Worm (Caenorhabditis elegans): ENCODE results near the gene F35B12.10.

The F35B12.10 gene

DNA sequence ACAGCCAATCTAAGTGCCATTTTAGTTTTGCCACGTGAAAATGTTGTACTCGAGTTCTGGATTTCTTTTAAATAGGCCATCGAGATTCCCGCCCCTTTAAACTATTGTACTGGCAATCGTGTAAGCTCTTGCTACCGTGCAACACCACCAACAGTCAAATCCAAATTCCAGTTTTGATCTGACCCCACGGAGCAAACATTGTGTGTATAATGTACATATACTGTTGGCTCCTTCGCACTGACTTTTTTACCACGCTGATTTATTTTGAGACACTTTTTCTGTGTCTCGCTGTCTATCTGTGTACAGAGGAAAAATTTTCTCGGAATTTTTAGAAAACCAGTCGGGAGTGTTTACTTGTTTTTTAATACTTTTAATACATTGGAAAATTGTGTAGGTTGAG lies 19.0 kb downstream of the F35B12.10 start, which contains the start of gene piit-1:
Gene piit-1 (minus strand): TSS at position 101 of the 400 bp plus-strand sequence.
- no peak for TF ChIP-seq egl-27 (tag; optimal IDR thresholded peaks at IDR 0.05)
- no peak for TF ChIP-seq lsy-2 (tag; optimal IDR thresholded peaks at IDR 0.05)
- TF ChIP-seq snpc-4 (tag; optimal IDR thresholded peaks at IDR 0.05) = no peak
- peak; percentile 26 for TF ChIP-seq F13H6.1 (tag; optimal IDR thresholded peaks at IDR 0.05)

- TF ChIP-seq mab-5 (tag; optimal IDR thresholded peaks at IDR 0.05) = no peak
- TF ChIP-seq mdl-1 (tag; optimal IDR thresholded peaks at IDR 0.05) = no peak
- no peak for TF ChIP-seq crh-2 (tag; optimal IDR thresholded peaks at IDR 0.05)
- no peak for TF ChIP-seq alr-1 (tag; optimal IDR thresholded peaks at IDR 0.05)
- no peak for TF ChIP-seq nhr-129 (tag; optimal IDR thresholded peaks at IDR 0.05)
- TF ChIP-seq ama-1 (optimal IDR thresholded peaks at IDR 0.05) = no peak
- TF ChIP-seq aly-2 (tag; optimal IDR thresholded peaks at IDR 0.05) = no peak
- no peak for TF ChIP-seq ZK546.5 (tag; optimal IDR thresholded peaks at IDR 0.05)
- no peak for TF ChIP-seq ceh-82 (tag; optimal IDR thresholded peaks at IDR 0.05)
Observed at ce11 chrV:11606424-11606823, 22.6 kb downstream of the F35B12.10 start, which contains the start of gene idpp-16. idpp-16 (minus strand) TSS chrV:11606524.

DNA sequence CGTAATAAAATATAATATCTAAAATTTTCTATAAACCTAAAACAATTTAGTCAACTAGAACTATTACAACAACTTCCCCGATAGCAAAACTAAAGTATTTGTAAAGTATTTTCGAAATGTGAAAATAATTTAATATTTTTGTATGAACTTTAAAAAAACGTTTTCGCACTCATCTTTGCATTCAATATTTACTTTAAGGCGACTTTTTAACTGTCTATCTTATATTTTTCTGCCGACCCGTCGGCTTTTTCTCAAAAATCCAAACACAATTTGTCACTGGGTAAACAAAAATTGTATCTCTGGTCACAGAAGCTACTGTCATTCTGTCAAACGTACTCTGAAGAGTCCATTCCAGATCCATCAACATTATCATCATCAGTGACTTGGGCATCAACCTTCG lies 23.8 kb downstream of the F35B12.10 start:
- TF ChIP-seq mab-5 (tag; optimal IDR thresholded peaks at IDR 0.05) (no peak), aly-2 (tag; optimal IDR thresholded peaks at IDR 0.05) (no peak), C34F6.9 (tag; optimal IDR thresholded peaks at IDR 0.05) (no peak), mdl-1 (tag; optimal IDR thresholded peaks at IDR 0.05) (no peak), blmp-1 (tag; optimal IDR thresholded peaks at IDR 0.05; ENCODE audit: insufficient read depth) (no peak), nhr-129 (tag; optimal IDR thresholded peaks at IDR 0.05) (peak; percentile 11), ztf-1 (GFP tag; conservative IDR thresholded peaks at IDR 0.05) (no peak), lin-11 (tag; optimal IDR thresholded peaks at IDR 0.05) (no peak), ztf-11 (tag; optimal IDR thresholded peaks at IDR 0.05) (no peak), unc-39 (tag; optimal IDR thresholded peaks at IDR 0.05) (no peak), F13H6.1 (tag; optimal IDR thresholded peaks at IDR 0.05) (peak; percentile 27), alr-1 (tag; optimal IDR thresholded peaks at IDR 0.05) (no peak)

DNA sequence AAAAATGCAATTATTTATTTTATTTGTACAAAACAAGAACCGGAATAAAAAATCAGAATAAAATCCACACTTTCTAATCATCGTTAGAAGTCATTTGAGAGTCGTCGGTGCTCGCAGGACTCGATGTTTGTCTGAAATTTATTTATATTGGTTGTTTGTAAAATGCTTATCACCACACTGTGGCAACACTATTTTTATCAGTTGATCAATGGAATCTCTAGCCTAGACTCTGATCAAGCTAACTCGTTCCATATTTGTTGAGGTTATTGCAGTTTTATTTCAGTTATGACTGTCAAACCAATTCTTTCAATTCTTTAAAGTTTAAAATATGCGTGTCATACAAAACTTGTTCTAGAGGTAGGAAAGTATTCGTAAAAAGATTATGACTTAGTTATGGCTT lies 24.6 kb downstream of the F35B12.10 start, which contains the start of gene dhs-20:
Gene dhs-20 (minus strand): TSS at position 80 of the 400 bp plus-strand sequence.
- TF ChIP-seq unc-39 (tag; optimal IDR thresholded peaks at IDR 0.05) (no peak), nhr-25 (tag; optimal IDR thresholded peaks at IDR 0.05) (no peak), zag-1 (tag; optimal IDR thresholded peaks at IDR 0.05) (no peak), fos-1 (tag; optimal IDR thresholded peaks at IDR 0.05) (peak; percentile 51), sma-9 (GFP tag; optimal IDR thresholded peaks at IDR 0.05) (peak; percentile 47), sma-9 (tag; optimal IDR thresholded peaks at IDR 0.05) (no peak)

ce11 chrV:11600800-11601199 lies 28.3 kb downstream of the F35B12.10 start, which contains the start of gene F35B12.9:
F35B12.9 (plus strand) TSS chrV:11601171.
- no peak for TF ChIP-seq ztf-11 (tag; optimal IDR thresholded peaks at IDR 0.05)

- TF ChIP-seq F13H6.1 (tag; optimal IDR thresholded peaks at IDR 0.05) = no peak
- TF ChIP-seq gmeb-1 (tag; optimal IDR thresholded peaks at IDR 0.05) = no peak
- no peak for TF ChIP-seq nhr-129 (tag; optimal IDR thresholded peaks at IDR 0.05)
- no peak for TF ChIP-seq lsy-2 (tag; optimal IDR thresholded peaks at IDR 0.05)
- TF ChIP-seq nhr-77 (tag; optimal IDR thresholded peaks at IDR 0.05) = no peak
- no peak for TF ChIP-seq unc-55 (GFP tag; optimal IDR thresholded peaks at IDR 0.05)
- TF ChIP-seq nhr-11 (tag; optimal IDR thresholded peaks at IDR 0.05) = no peak
- TF ChIP-seq nhr-12 (tag; optimal IDR thresholded peaks at IDR 0.05) = no peak
- TF ChIP-seq ceh-82 (tag; optimal IDR thresholded peaks at IDR 0.05) = no peak
- no peak for TF ChIP-seq skn-1 (tag; optimal IDR thresholded peaks at IDR 0.05)
- no peak for TF ChIP-seq lin-13 (GFP tag; optimal IDR thresholded peaks at IDR 0.05)
- TF ChIP-seq sma-3 (GFP tag; optimal IDR thresholded peaks at IDR 0.05) = no peak
- TF ChIP-seq elt-1 (tag; optimal IDR thresholded peaks at IDR 0.05) = no peak
- no peak for TF ChIP-seq ztf-1 (GFP tag; conservative IDR thresholded peaks at IDR 0.05)
- no peak for TF ChIP-seq Y55F3AM.14 (GFP tag; optimal IDR thresholded peaks at IDR 0.05)
Observed at ce11 chrV:11598807-11599206, 30.3 kb downstream of the F35B12.10 start, which contains the start of gene srx-84. srx-84 (plus strand) TSS chrV:11599107.
